Fruit fly (Drosophila melanogaster) whole organism, larva: ENCODE measurements around the gene CG43923.
A peak's percentile ranks its signal among the peaks of the same experiment; 100 is the strongest.
"Not testable (repeated sequence)": the region's sequence is repeated elsewhere in the genome, so short reads cannot be mapped to it uniquely, and the experiment has no call there.

Experiments used
- noc ChIP-seq: fragments of 200-800 bp; sonication (Bioruptor generic); optimal IDR thresholded peaks from 3 replicates; lab custom pipeline; 2019; ENCODE audit warnings: missing biosample characterization, mild to moderate bottlenecking, missing genetic modification characterization, moderate library complexity

Gene CG43923

dm6 chr2L:15676002-15676401, at the start of gene CG43923:
TSS of gene CG43923 (minus strand) at chr2L:15676102.
- TF ChIP-seq noc (tag; lab: Kevin White, UChicago) = not testable (repeated sequence)

DNA sequence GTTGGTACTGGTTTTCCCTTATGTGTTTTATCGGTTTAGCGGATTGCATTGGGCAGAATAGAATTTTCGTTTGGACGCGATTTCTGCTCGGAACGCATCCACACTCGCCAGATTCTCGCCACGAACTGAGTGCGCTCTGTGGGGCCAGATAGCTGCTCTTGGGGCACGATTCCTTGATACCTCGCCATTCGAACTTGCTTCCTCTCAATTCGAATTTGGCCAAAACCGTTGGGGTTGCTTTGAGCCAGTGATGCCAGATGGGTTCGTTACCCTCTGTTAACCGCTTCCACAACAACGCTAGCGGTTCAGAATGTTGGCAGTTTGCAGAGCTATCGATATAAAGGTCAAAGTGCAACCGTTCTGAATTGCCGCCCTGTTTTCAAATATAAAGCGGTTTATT, 42.3 kb upstream of the CG43923 start, which contains the start of gene stol:
Gene stol, minus strand, starts transcription at position 101 of the 400 bp plus-strand sequence.
- TF ChIP-seq noc (tag; lab: Kevin White, UChicago) = not testable (repeated sequence)

DNA sequence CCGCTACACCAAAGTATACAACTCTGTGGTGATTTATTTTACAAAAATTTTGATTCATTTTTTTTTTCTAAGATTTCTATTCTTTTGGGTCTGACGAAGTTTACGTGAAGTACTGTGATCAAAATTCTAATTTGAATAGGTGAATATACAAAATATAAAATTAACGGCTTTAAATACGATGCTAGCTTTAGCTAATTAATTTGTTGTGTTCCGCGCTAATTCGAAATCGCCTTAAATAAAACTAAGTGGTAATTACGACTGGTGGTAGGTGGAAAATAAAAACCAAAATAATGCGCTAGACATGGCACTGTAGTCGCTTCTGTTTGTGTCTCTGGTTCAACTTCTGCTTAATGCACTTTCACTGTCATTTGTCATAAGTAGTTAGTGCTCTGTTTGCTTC, 35.1 kb upstream of the CG43923 start, which contains the start of gene CG43924:
Gene CG43924, minus strand, starts transcription at position 101 of the 400 bp plus-strand sequence.
- not testable (repeated sequence) for TF ChIP-seq noc (tag; lab: Kevin White, UChicago)

DNA sequence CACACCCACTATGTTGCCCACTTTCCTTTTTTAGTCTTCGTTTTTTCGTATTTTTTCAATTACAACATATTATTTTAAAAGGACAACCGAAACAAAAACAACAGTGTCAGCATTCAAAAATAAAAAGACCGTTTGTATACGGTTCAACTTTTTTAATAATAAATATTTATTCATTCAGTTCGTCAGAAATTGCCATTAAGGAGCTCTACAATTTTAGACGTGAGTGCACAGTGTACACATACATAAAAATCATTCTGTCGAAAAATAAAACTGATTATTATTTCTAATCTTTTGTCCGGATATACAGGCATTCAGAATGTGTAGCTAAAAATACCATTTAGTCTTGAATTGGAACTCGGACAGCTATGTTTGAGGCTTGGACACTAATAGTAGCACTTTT, 29.0 kb upstream of the CG43923 start, which contains the start of gene CG31827:
Gene CG31827, plus strand, starts transcription at position 301 of the 400 bp plus-strand sequence.
- not testable (repeated sequence) for TF ChIP-seq noc (tag; lab: Kevin White, UChicago)

DNA sequence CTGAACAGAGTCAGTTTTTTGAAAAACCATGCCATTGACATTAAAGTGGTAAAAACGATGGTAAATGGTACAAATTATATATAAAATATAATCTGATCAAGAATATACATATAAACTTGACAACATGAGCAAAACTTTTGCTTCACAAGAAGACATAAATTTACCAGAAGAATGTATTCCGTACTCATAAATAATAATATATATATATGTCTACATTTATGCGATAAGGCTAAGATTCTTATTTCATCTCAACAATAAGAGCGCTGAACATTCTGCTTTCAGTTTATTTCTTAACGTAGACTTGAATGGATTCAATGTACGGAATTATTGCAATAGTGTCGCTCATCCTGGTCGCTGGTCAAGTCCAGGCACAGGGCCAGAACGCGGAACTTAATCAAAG, 19.8 kb upstream of the CG43923 start, which contains the start of gene CG31780:
Gene CG31780, plus strand, starts transcription at position 301 of the 400 bp plus-strand sequence.
- not testable (repeated sequence) for TF ChIP-seq noc (tag; lab: Kevin White, UChicago)

DNA sequence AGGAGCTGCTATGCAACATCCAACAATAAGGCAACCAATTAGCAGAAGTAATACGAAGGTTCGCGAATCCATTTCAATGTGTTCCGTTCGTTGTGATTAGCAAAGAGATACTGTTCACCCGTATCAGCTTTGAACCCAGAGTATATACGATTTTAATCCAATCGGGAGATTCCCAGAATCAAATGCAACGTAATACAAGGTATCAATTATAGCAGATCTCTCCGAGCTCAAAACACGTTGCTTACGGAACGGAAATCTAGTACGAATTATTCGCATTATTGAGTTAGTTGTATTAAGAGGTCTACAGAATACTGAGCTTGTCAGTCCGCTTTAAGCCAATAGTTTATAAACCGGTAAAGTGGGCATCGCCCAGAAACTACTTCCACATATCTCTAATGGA, 18.5 kb upstream of the CG43923 start, which contains the start of gene CG44140:
Gene CG44140, minus strand, starts transcription at position 101 of the 400 bp plus-strand sequence.
- TF ChIP-seq noc (tag; lab: Kevin White, UChicago) = not testable (repeated sequence)

- TF ChIP-seq noc (tag; lab: Kevin White, UChicago) = not testable (repeated sequence)
These were observed 6.0 kb downstream of the CG43923 start, which contains the start of gene CG18478 for dm6 chr2L:15669874-15670273. TSS of gene CG18478 (plus strand) at chr2L:15670174.

DNA sequence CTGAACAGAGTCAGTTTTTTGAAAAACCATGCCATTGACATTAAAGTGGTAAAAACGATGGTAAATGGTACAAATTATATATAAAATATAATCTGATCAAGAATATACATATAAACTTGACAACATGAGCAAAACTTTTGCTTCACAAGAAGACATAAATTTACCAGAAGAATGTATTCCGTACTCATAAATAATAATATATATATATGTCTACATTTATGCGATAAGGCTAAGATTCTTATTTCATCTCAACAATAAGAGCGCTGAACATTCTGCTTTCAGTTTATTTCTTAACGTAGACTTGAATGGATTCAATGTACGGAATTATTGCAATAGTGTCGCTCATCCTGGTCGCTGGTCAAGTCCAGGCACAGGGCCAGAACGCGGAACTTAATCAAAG, 15.2 kb downstream of the CG43923 start, which contains the start of gene CG18477:
Gene CG18477, plus strand, starts transcription at position 301 of the 400 bp plus-strand sequence.
- not testable (repeated sequence) for TF ChIP-seq noc (tag; lab: Kevin White, UChicago)

- TF ChIP-seq noc (tag; lab: Kevin White, UChicago) = not testable (repeated sequence)
These were observed 16.5 kb downstream of the CG43923 start, which contains the start of gene CG44141 for dm6 chr2L:15659374-15659773. TSS of gene CG44141 (minus strand) at chr2L:15659474.

dm6 chr2L:15643791-15644190, 32.1 kb downstream of the CG43923 start:
- TF ChIP-seq noc (tag; lab: Kevin White, UChicago) = no peak

DNA sequence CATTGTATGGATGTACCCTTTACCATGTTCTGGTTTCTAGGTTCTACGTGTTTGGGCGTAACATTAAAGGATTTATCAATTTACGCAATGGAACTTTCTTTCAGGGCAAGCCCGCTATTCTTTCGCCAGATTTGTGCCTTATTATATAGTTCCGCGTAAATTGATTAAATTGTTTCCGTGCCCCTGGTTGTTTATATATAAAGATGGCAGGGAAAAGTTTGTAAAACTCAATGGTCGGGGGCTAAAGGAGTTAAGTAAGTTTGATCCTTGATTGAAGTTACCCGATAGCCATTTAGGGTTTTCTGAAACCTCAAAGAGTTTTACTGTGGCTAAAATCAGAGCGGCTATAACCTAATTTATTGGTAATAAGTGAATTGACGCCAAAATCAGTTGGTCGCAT, 34.2 kb downstream of the CG43923 start:
- TF ChIP-seq noc (tag; lab: Kevin White, UChicago) = no peak

DNA sequence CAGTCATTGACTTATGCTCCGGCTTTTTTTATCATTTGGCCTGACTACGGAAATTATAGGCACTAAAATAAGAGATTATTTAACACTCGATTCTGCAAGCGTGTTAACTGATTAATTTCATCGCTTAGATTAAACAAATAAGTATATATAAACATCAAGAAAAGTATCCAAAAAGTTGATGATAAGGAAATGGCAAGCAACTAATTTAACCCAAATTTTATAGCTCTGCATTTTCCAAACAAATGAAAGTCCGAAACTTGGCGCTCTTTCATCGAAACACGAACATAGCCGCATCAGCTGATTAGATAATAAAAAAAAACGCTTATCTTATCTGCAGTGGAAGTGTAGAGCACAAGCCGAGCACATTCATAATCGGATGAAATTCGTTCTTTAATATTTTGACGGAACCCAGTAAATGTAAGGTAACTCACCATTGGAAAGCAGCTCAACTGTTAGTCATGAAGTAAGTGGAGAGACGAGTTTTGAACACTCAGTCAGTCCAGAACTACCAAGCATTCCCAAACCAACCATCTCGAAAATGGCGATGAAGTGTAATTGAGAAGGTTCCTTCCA, 46.2 kb downstream of the CG43923 start, which contains the start of gene CG18480:
Gene CG18480, plus strand, starts transcription at position 407 of the 573 bp plus-strand sequence.
- TF ChIP-seq noc (tag; lab: Kevin White, UChicago) = peak; percentile 80

DNA sequence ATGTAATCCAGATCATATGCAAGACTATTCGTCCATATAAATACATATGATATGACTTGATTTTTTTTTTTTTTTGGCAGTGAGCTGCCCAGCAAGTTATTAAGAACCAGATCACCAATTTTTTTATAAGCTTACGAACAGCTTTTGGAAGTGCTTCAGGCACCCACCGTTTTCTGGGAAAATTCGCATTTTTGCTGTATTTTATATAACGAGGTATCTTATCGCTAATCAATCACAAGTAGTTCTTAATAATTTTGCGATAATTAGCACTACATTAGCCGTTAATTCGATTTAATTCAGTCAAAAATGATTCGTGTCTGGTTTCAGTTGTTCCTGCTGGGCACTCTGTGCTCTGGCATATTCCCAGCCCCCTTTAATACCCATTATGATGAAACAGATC, 47.5 kb downstream of the CG43923 start, which contains the start of gene CG7631:
Gene CG7631, plus strand, starts transcription at position 301 of the 400 bp plus-strand sequence.
- no peak for TF ChIP-seq noc (tag; lab: Kevin White, UChicago)
